Fruit fly (Drosophila melanogaster) whole organism, pupa: ENCODE data around the gene CG43219.
A peak's percentile ranks its signal among the peaks of the same experiment; 100 is the strongest.

Experiments used
- CG10348 ChIP-seq: fragments of 200-800 bp; sonication (Bioruptor generic); IDR thresholded peaks from 2 replicates; pipeline ENCODE4 v1.3.6; 2022; ENCODE audit warnings: missing biosample characterization, missing genetic modification characterization
- CG12605 ChIP-seq: fragments of 200-800 bp; sonication (Bioruptor generic); IDR thresholded peaks from 2 replicates; pipeline ENCODE4 v1.3.6; 2022; ENCODE audit warnings: missing biosample characterization, missing genetic modification characterization
- CG13204 ChIP-seq: fragments of 200-800 bp; sonication (Bioruptor generic); optimal IDR thresholded peaks from 2 replicates; lab custom pipeline; 2018; ENCODE audit warnings: missing biosample characterization, mild to moderate bottlenecking, missing genetic modification characterization, moderate library complexity
- CG14655 ChIP-seq: fragments of 200-800 bp; sonication (Bioruptor generic); optimal IDR thresholded peaks from 3 replicates; lab custom pipeline; 2017; ENCODE audit warnings: mild to moderate bottlenecking, missing biosample characterization, missing genetic modification reagents, missing genetic modification characterization
- CG15710 ChIP-seq: fragments of 200-800 bp; sonication (Bioruptor generic); optimal IDR thresholded peaks from 2 replicates; lab custom pipeline; 2018; ENCODE audit warnings: missing biosample characterization, mild to moderate bottlenecking, missing genetic modification characterization, moderate library complexity
- CG17806 ChIP-seq: fragments of 200-800 bp; sonication (Bioruptor generic); optimal IDR thresholded peaks from 2 replicates; lab custom pipeline; 2018; ENCODE audit warnings: missing biosample characterization, mild to moderate bottlenecking, missing genetic modification characterization, moderate library complexity
- CG32121 ChIP-seq: fragments of 200-800 bp; sonication (Bioruptor generic); IDR thresholded peaks from 2 replicates; pipeline ENCODE4 v1.3.6; 2022; ENCODE audit warnings: missing biosample characterization, missing genetic modification characterization
- CG34367 ChIP-seq: fragments of 200-800 bp; sonication (Bioruptor generic); optimal IDR thresholded peaks from 2 replicates; lab custom pipeline; 2018; ENCODE audit warnings: missing biosample characterization, mild to moderate bottlenecking, missing genetic modification characterization
- CG4496 ChIP-seq: fragments of 200-800 bp; sonication (Bioruptor generic); IDR thresholded peaks from 3 replicates; pipeline ENCODE4 v1.3.6; 2022; ENCODE audit warnings: missing biosample characterization, missing genetic modification characterization
- CG8159 ChIP-seq: fragments of 200-800 bp; sonication (Bioruptor generic); optimal IDR thresholded peaks from 3 replicates; lab custom pipeline; 2018; ENCODE audit warnings: missing biosample characterization, mild to moderate bottlenecking, missing genetic modification characterization, moderate library complexity
- CG8301 ChIP-seq: fragments of 200-800 bp; sonication (Bioruptor generic); optimal IDR thresholded peaks from 2 replicates; lab custom pipeline; 2018; ENCODE audit warnings: missing biosample characterization, mild to moderate bottlenecking, missing genetic modification characterization
- CG9948 ChIP-seq: fragments of 200-800 bp; sonication (Bioruptor generic); optimal IDR thresholded peaks from 2 replicates; lab custom pipeline; 2018; ENCODE audit warnings: missing biosample characterization, mild to moderate bottlenecking, missing genetic modification characterization, moderate library complexity
- D1 ChIP-seq: fragments of 200-800 bp; sonication (Bioruptor generic); optimal IDR thresholded peaks from 2 replicates; lab custom pipeline; 2018; ENCODE audit warnings: missing biosample characterization, mild to moderate bottlenecking, missing genetic modification characterization, moderate library complexity
- EcR ChIP-seq: fragments of 200-800 bp; sonication (Bioruptor generic); optimal IDR thresholded peaks from 3 replicates; lab custom pipeline; 2019; ENCODE audit warnings: missing biosample characterization, missing genetic modification characterization, mild to moderate bottlenecking, moderate library complexity, missing genetic modification reagents
- Ets98B ChIP-seq: fragments of 200-800 bp; sonication (Bioruptor generic); IDR thresholded peaks from 2 replicates; pipeline ENCODE4 v1.3.6; 2022; ENCODE audit warnings: missing biosample characterization, missing genetic modification characterization
- Pif1A ChIP-seq: fragments of 200-800 bp; sonication (Bioruptor generic); optimal IDR thresholded peaks from 3 replicates; lab custom pipeline; 2016; ENCODE audit warnings: missing biosample characterization, missing genetic modification characterization
- Pif1B ChIP-seq: fragments of 200-800 bp; sonication (Bioruptor generic); optimal IDR thresholded peaks from 3 replicates; lab custom pipeline; 2016; ENCODE audit warnings: missing biosample characterization, missing genetic modification characterization
- Snoo ChIP-seq: fragments of 200-800 bp; sonication (Bioruptor generic); optimal IDR thresholded peaks from 3 replicates; lab custom pipeline; 2017; ENCODE audit warnings: missing biosample characterization, mild to moderate bottlenecking, missing genetic modification characterization, inconsistent platforms
- fd96Ca ChIP-seq: fragments of 200-800 bp; sonication (Bioruptor generic); IDR thresholded peaks from 3 replicates; pipeline ENCODE4 v1.3.6; 2022; ENCODE audit warnings: missing biosample characterization, missing genetic modification characterization
- gl ChIP-seq: fragments of 200-800 bp; sonication (Bioruptor generic); optimal IDR thresholded peaks from 2 replicates; lab custom pipeline; 2018; ENCODE audit warnings: missing biosample characterization, mild to moderate bottlenecking, missing genetic modification characterization
- rn ChIP-seq: fragments of 200-800 bp; sonication (Bioruptor generic); IDR thresholded peaks from 2 replicates; pipeline ENCODE4 v1.3.6; 2022; ENCODE audit warnings: missing biosample characterization, missing genetic modification characterization

The CG43219 gene

dm6 chr3L:21220100-21220499 is at the start of gene CG43219:
TSS of gene CG43219 (plus strand) at chr3L:21220400.
- TF ChIP-seq CG8301 (no peak), CG4496 (GFP tag; lab: Robert Waterston, UW) (0 out of 3 replicates have a peak, but pooled peaks have one; percentile 22)
- TF ChIP-seq, all 21 proteins: peak for 1

- TF ChIP-seq CG8159 (tag; lab: Kevin White, UChicago), result peak; percentile 72
- TF ChIP-seq gl (tag; lab: Kevin White, UChicago), result peak; percentile 79
- TF ChIP-seq CG4496 (GFP tag; lab: Robert Waterston, UW), result peak; percentile 97
- peak; percentile 80 for TF ChIP-seq Pif1B (GFP tag; lab: Kevin White, UChicago)
- TF ChIP-seq EcR (GFP tag; lab: Kevin White, UChicago), result no peak
- TF ChIP-seq CG14655 (GFP tag; lab: Kevin White, UChicago), result peak; percentile 81
- TF ChIP-seq CG10348 (GFP tag; lab: Robert Waterston, UW), result no peak
- peak; percentile 92 for TF ChIP-seq CG12605 (GFP tag; lab: Robert Waterston, UW)
- TF ChIP-seq D1 (tag; lab: Kevin White, UChicago), result peak; percentile 47
- peak; percentile 87 for TF ChIP-seq Snoo
- TF ChIP-seq CG9948 (tag; lab: Kevin White, UChicago), result peak; percentile 75
- peak; percentile 80 for TF ChIP-seq CG17806 (tag; lab: Kevin White, UChicago)
- peak; percentile 91 for TF ChIP-seq Pif1A (GFP tag; lab: Kevin White, UChicago)
- TF ChIP-seq CG32121, result peak; percentile 94
- peak; percentile 83 for TF ChIP-seq CG8301
- TF ChIP-seq fd96Ca (GFP tag; lab: Robert Waterston, UW), result peak; percentile 93
- peak; percentile 42 for TF ChIP-seq CG13204 (GFP tag; lab: Kevin White, UChicago)
- peak; percentile 93 for TF ChIP-seq Ets98B (GFP tag; lab: Robert Waterston, UW)
- peak; percentile 67 for TF ChIP-seq CG34367 (tag; lab: Kevin White, UChicago)
- TF ChIP-seq rn, result peak; percentile 68
- peak; percentile 80 for TF ChIP-seq CG15710 (tag; lab: Kevin White, UChicago)
Measured at dm6 chr3L:21171905-21172304, 48.3 kb upstream of the CG43219 start, which contains the start of gene Ac78C. TSS of gene Ac78C (minus strand) at chr3L:21171930.

- TF ChIP-seq CG34367 (tag; lab: Kevin White, UChicago) (peak; percentile 72), CG14655 (GFP tag; lab: Kevin White, UChicago) (peak; percentile 50), CG8159 (tag; lab: Kevin White, UChicago) (peak; percentile 82), rn (peak; percentile 58; the same call in 1 of the 2 replicates), CG17806 (tag; lab: Kevin White, UChicago) (peak; percentile 89), Snoo (peak; percentile 83), Ets98B (GFP tag; lab: Robert Waterston, UW) (peak; percentile 91), CG15710 (tag; lab: Kevin White, UChicago) (peak; percentile 72), CG32121 (peak; percentile 89), fd96Ca (GFP tag; lab: Robert Waterston, UW) (no peak), Pif1A (GFP tag; lab: Kevin White, UChicago) (peak; percentile 73), CG12605 (GFP tag; lab: Robert Waterston, UW) (peak; percentile 78), CG9948 (tag; lab: Kevin White, UChicago) (peak; percentile 82), Pif1B (GFP tag; lab: Kevin White, UChicago) (peak; percentile 39), gl (tag; lab: Kevin White, UChicago) (peak; percentile 46), CG13204 (GFP tag; lab: Kevin White, UChicago) (no peak), EcR (GFP tag; lab: Kevin White, UChicago) (peak; percentile 77), CG10348 (GFP tag; lab: Robert Waterston, UW) (peak; percentile 50; the same call in 1 of the 2 replicates), CG4496 (GFP tag; lab: Robert Waterston, UW) (peak; percentile 95), CG8301 (peak; percentile 69), D1 (tag; lab: Kevin White, UChicago) (peak; percentile 75)
Measured at dm6 chr3L:21172527-21173253, 47.5 kb upstream of the CG43219 start, which contains the start of the genes chb and AsnS. TSS of gene chb (plus strand) at chr3L:21172853. TSS of gene AsnS (plus strand) at chr3L:21173118.

- TF ChIP-seq D1 (tag; lab: Kevin White, UChicago) (no peak), CG34367 (tag; lab: Kevin White, UChicago) (no peak), CG8301 (no peak), CG32121 (no peak), CG17806 (tag; lab: Kevin White, UChicago) (no peak), CG8159 (tag; lab: Kevin White, UChicago) (no peak), CG15710 (tag; lab: Kevin White, UChicago) (no peak), Snoo (no peak), CG14655 (GFP tag; lab: Kevin White, UChicago) (no peak), CG10348 (GFP tag; lab: Robert Waterston, UW) (no peak), gl (tag; lab: Kevin White, UChicago) (no peak), CG13204 (GFP tag; lab: Kevin White, UChicago) (no peak), EcR (GFP tag; lab: Kevin White, UChicago) (no peak), fd96Ca (GFP tag; lab: Robert Waterston, UW) (no peak), CG9948 (tag; lab: Kevin White, UChicago) (no peak), CG4496 (GFP tag; lab: Robert Waterston, UW) (no peak), Ets98B (GFP tag; lab: Robert Waterston, UW) (no peak), Pif1A (GFP tag; lab: Kevin White, UChicago) (no peak), rn (no peak), CG12605 (GFP tag; lab: Robert Waterston, UW) (no peak)
- TF ChIP-seq, all 21 proteins: peak for 0
Measured at dm6 chr3L:21174962-21175361, 45.2 kb upstream of the CG43219 start.
